Fruit fly (Drosophila melanogaster) whole organism, embryonic: ENCODE results near the gene Shal.

Experiments
- CG1233 ChIP-seq: fragments of 200-800 bp; sonication (Bioruptor generic); optimal IDR thresholded peaks from 4 replicates; lab custom pipeline; 2018; ENCODE audit warnings: missing biosample characterization, mild to moderate bottlenecking, missing genetic modification characterization
- CG18262 ChIP-seq: fragments of 200-800 bp; optimal IDR thresholded peaks from 3 replicates; lab custom pipeline; 2019; ENCODE audit warnings: missing biosample characterization, mild to moderate bottlenecking, missing genetic modification characterization, moderate library complexity
- CG4282 ChIP-seq: fragments of 200-800 bp; sonication (Bioruptor generic); optimal IDR thresholded peaks from 2 replicates; lab custom pipeline; 2016; ENCODE audit warnings: missing biosample characterization, missing genetic modification characterization
- CG6791 ChIP-seq: fragments of 200-800 bp; sonication (Bioruptor generic); IDR thresholded peaks from 3 replicates; pipeline ENCODE4 v1.3.6; 2022; ENCODE audit warnings: missing biosample characterization, missing genetic modification characterization; ENCODE audit not compliant: partially characterized antibody
- CG7839 ChIP-seq: fragments of 200-800 bp; sonication (Bioruptor generic); optimal IDR thresholded peaks from 3 replicates; lab custom pipeline; 2018; ENCODE audit warnings: missing biosample characterization, mild to moderate bottlenecking, missing genetic modification characterization, moderate library complexity
- NfI ChIP-seq: fragments of 200-800 bp; sonication (Bioruptor generic); optimal IDR thresholded peaks from 3 replicates; lab custom pipeline; 2018; ENCODE audit warnings: missing biosample characterization, mild to moderate bottlenecking, missing genetic modification characterization, moderate library complexity
- gcm2 ChIP-seq: fragments of 200-800 bp; sonication (Bioruptor generic); optimal IDR thresholded peaks from 2 replicates; lab custom pipeline; 2016; ENCODE audit warnings: missing biosample characterization, missing genetic modification characterization
- knrl ChIP-seq: fragments of 200-800 bp; sonication (Bioruptor generic); IDR thresholded peaks from 3 replicates; pipeline ENCODE4 v1.3.6; 2022; ENCODE audit warnings: missing biosample characterization, missing genetic modification characterization; ENCODE audit not compliant: partially characterized antibody
- mirr ChIP-seq: fragments of 200-800 bp; sonication (Bioruptor generic); optimal IDR thresholded peaks from 3 replicates; lab custom pipeline; 2018; ENCODE audit warnings: missing biosample characterization, mild to moderate bottlenecking, missing genetic modification characterization
- sima ChIP-seq: fragments of 200-800 bp; sonication (Bioruptor generic); optimal IDR thresholded peaks from 2 replicates; lab custom pipeline; 2016; ENCODE audit warnings: missing biosample characterization, missing genetic modification characterization

- TF ChIP-seq CG6791 (GFP tag; lab: Robert Waterston, UW) (no peak), CG18262 (tag; lab: Kevin White, UChicago) (no peak), mirr (GFP tag; lab: Kevin White, UChicago) (no peak), CG7839 (no peak), NfI (GFP tag; lab: Kevin White, UChicago) (no peak), gcm2 (GFP tag; lab: Kevin White, UChicago) (no peak), knrl (GFP tag; lab: Robert Waterston, UW) (no peak), CG1233 (no peak), sima (GFP tag; lab: Kevin White, UChicago) (no peak), CG4282 (GFP tag; lab: Kevin White, UChicago) (no peak)
These were observed 21.7 kb upstream of the Shal start, which contains the start of the genes lush and CG9372 for dm6 chr3L:19605974-19606497.
